Worm (Caenorhabditis elegans): Measurements from ENCODE around the gene K03B4.2.

The K03B4.2 gene

ce11 chrV:4692382-4693281, 4.8 kb downstream of the K03B4.2 start, which contains the start of gene cpg-8:
TSS of gene cpg-8 (minus strand) at chrV:4692432.
- 0 out of 2 replicates have a peak, but pooled peaks have one; percentile 61 for TF ChIP-seq ztf-28 (GFP tag; IDR thresholded peaks at IDR 0.05)
- TF ChIP-seq B0336.3 (GFP tag; IDR thresholded peaks at IDR 0.05) = peak; percentile 15; the same call in 1 of the 2 replicates
- TF ChIP-seq aptf-2 (GFP tag; conservative IDR thresholded peaks at IDR 0.05) = peak; percentile 52; the same call in 1 of the 2 replicates
- TF ChIP-seq lin-54 (GFP tag; optimal IDR thresholded peaks at IDR 0.05) = peak; percentile 17
- no peak for TF ChIP-seq tlf-1 (GFP tag; optimal IDR thresholded peaks at IDR 0.05)
- TF ChIP-seq madf-6 (GFP tag; IDR thresholded peaks at IDR 0.05) = peak; percentile 76
- no peak for TF ChIP-seq lir-1 (GFP tag; conservative IDR thresholded peaks at IDR 0.05)
- TF ChIP-seq hmg-1.2 (GFP tag; IDR thresholded peaks at IDR 0.05) = 0 out of 2 replicates have a peak, but pooled peaks have one; percentile 6
- peak; percentile 53 for TF ChIP-seq madf-8 (GFP tag; conservative IDR thresholded peaks at IDR 0.05)
- peak; percentile 36; the same call in 1 of the 2 replicates for TF ChIP-seq D2030.7 (GFP tag; IDR thresholded peaks at IDR 0.05)
- TF ChIP-seq xnd-1 (tag; optimal IDR thresholded peaks at IDR 0.05) = peak; percentile 56
- no peak for TF ChIP-seq mcd-1 (GFP tag; IDR thresholded peaks at IDR 0.05)
- peak; percentile 26 for TF ChIP-seq efl-1 (GFP tag; optimal IDR thresholded peaks at IDR 0.05)
- peak; percentile 17 for TF ChIP-seq dpl-1 (GFP tag; optimal IDR thresholded peaks at IDR 0.05)

- TF ChIP-seq ccch-3 (GFP tag; optimal IDR thresholded peaks at IDR 0.05) = no peak
- no peak for TF ChIP-seq snpc-1.3 (tag; optimal IDR thresholded peaks at IDR 0.05; ENCODE audit: insufficient read depth)
- no peak for TF ChIP-seq F23B12.7 (tag; optimal IDR thresholded peaks at IDR 0.05; ENCODE audit: insufficient read depth)
- no peak for TF ChIP-seq F39B2.1 (GFP tag; IDR thresholded peaks at IDR 0.05)
- TF ChIP-seq ZK185.1 (tag; optimal IDR thresholded peaks at IDR 0.05; ENCODE audit: poor library complexity, severe bottlenecking) = no peak
- TF ChIP-seq B0019.2 (GFP tag; conservative IDR thresholded peaks at IDR 0.05) = no peak
- no peak for TF ChIP-seq sdz-38 (tag; optimal IDR thresholded peaks at IDR 0.05)
- no peak for TF ChIP-seq T26A5.8 (tag; optimal IDR thresholded peaks at IDR 0.05)
- no peak for TF ChIP-seq C06A6.2 (GFP tag; conservative IDR thresholded peaks at IDR 0.05)
- no peak for TF ChIP-seq rec-8 (tag; optimal IDR thresholded peaks at IDR 0.05)
- no peak for TF ChIP-seq snpc-3.4 (tag; optimal IDR thresholded peaks at IDR 0.05)
- no peak for TF ChIP-seq lin-26 (GFP tag; IDR thresholded peaks at IDR 0.05)
Measured at ce11 chrV:4693282-4693588, 5.4 kb downstream of the K03B4.2 start.

ce11 chrV:4694466-4695092, 6.8 kb downstream of the K03B4.2 start:
- TF ChIP-seq Y95B8A.8 (GFP tag; IDR thresholded peaks at IDR 0.05) (no peak), pbrm-1 (GFP tag; IDR thresholded peaks at IDR 0.05) (no peak), dpff-1 (tag; optimal IDR thresholded peaks at IDR 0.05) (peak; percentile 16), F23B12.7 (tag; optimal IDR thresholded peaks at IDR 0.05; ENCODE audit: insufficient read depth) (no peak), K12H6.12 (tag; optimal IDR thresholded peaks at IDR 0.05) (peak; percentile 26), lir-1 (GFP tag; conservative IDR thresholded peaks at IDR 0.05) (no peak), bed-2 (GFP tag; IDR thresholded peaks at IDR 0.05) (no peak)

ce11 chrV:4698675-4699074, 10.9 kb downstream of the K03B4.2 start:
- TF ChIP-seq lir-1 (GFP tag; conservative IDR thresholded peaks at IDR 0.05) (no peak), C06A6.2 (GFP tag; conservative IDR thresholded peaks at IDR 0.05) (no peak), gei-17 (GFP tag; optimal IDR thresholded peaks at IDR 0.05) (no peak), fkh-3 (tag; optimal IDR thresholded peaks at IDR 0.05) (no peak), aptf-3 (GFP tag; IDR thresholded peaks at IDR 0.05) (no peak), nfya-1 (tag; optimal IDR thresholded peaks at IDR 0.05; ENCODE audit: borderline replicate concordance, insufficient read depth) (no peak), somi-1 (GFP tag; optimal IDR thresholded peaks at IDR 0.05) (no peak), sptf-2 (GFP tag; optimal IDR thresholded peaks at IDR 0.05) (no peak), efl-1 (GFP tag; optimal IDR thresholded peaks at IDR 0.05) (no peak), hlh-26 (GFP tag; conservative IDR thresholded peaks at IDR 0.05) (no peak), Y56A3A.18 (GFP tag; IDR thresholded peaks at IDR 0.05) (no peak), ceh-91 (GFP tag; IDR thresholded peaks at IDR 0.05) (no peak)
